Worm (Caenorhabditis elegans) whole organism, late embryonic: ENCODE measurements around the gene B0348.1.

Experiments used
- C08G9.2 ChIP-seq: sonication (generic microtip); optimal IDR thresholded peaks from 2 replicates; lab custom pipeline; 2016; ENCODE audit warnings: mild to moderate bottlenecking, missing genetic modification characterization, moderate library complexity, missing compliant biosample characterization
- F13H6.1 ChIP-seq: sonication (generic microtip); optimal IDR thresholded peaks from 2 replicates; lab custom pipeline; 2016; ENCODE audit warnings: missing genetic modification characterization, missing compliant biosample characterization
- K02D7.2 ChIP-seq: sonication (generic microtip); optimal IDR thresholded peaks from 2 replicates; lab custom pipeline; 2017; ENCODE audit warnings: mild to moderate bottlenecking, missing genetic modification characterization, missing compliant biosample characterization
- K09A11.1 ChIP-seq: sonication (generic microtip); optimal IDR thresholded peaks from 2 replicates; lab custom pipeline; 2017; ENCODE audit warnings: antibody characterized with exemption, mild to moderate bottlenecking, missing genetic modification characterization, missing compliant biosample characterization; ENCODE audit not compliant: insufficient read depth
- T23F11.4 ChIP-seq: fragments of 200-800 bp; sonication (Bioruptor generic); optimal IDR thresholded peaks from 2 replicates; lab custom pipeline; 2018; ENCODE audit warnings: mild to moderate bottlenecking, missing genetic modification characterization, missing compliant biosample characterization
- ahr-1 ChIP-seq: sonication (generic microtip); optimal IDR thresholded peaks from 2 replicates; lab custom pipeline; 2016; ENCODE audit warnings: missing genetic modification characterization, missing compliant biosample characterization
- ceh-14 ChIP-seq: sonication (generic microtip); optimal IDR thresholded peaks from 2 replicates; lab custom pipeline; 2016; ENCODE audit warnings: missing genotype, missing genetic modification characterization, missing compliant biosample characterization
- ceh-18 ChIP-seq: sonication (generic microtip); optimal IDR thresholded peaks from 2 replicates; lab custom pipeline; 2016; ENCODE audit warnings: missing genetic modification characterization, missing compliant biosample characterization
- ceh-19 ChIP-seq: fragments of 200-800 bp; sonication (Bioruptor generic); optimal IDR thresholded peaks from 2 replicates; lab custom pipeline; 2018; ENCODE audit warnings: mild to moderate bottlenecking, missing genetic modification characterization, missing compliant biosample characterization
- ceh-2 ChIP-seq: sonication (generic microtip); optimal IDR thresholded peaks from 2 replicates; lab custom pipeline; 2016; ENCODE audit warnings: missing genotype, missing genetic modification characterization, missing compliant biosample characterization
- ceh-31 ChIP-seq: sonication (generic microtip); optimal IDR thresholded peaks from 2 replicates; lab custom pipeline; 2016; ENCODE audit warnings: missing genetic modification characterization, missing compliant biosample characterization
- ceh-34 ChIP-seq: sonication (generic microtip); optimal IDR thresholded peaks from 2 replicates; lab custom pipeline; 2016; ENCODE audit warnings: mild to moderate bottlenecking, missing genetic modification characterization, missing compliant biosample characterization
- ceh-45 ChIP-seq: fragments of 200-800 bp; sonication (Bioruptor generic); IDR thresholded peaks from 2 replicates; pipeline ENCODE4 v1.3.6; 2022; ENCODE audit warnings: missing genetic modification reagents, missing genetic modification characterization, missing compliant biosample characterization
- ceh-48 ChIP-seq: sonication (generic microtip); optimal IDR thresholded peaks from 2 replicates; lab custom pipeline; 2016; ENCODE audit warnings: missing genetic modification characterization, inconsistent platforms, missing compliant biosample characterization
- ceh-6 ChIP-seq: fragments of 200-800 bp; sonication (Bioruptor generic); optimal IDR thresholded peaks from 2 replicates; lab custom pipeline; 2018; ENCODE audit warnings: mild to moderate bottlenecking, missing genetic modification characterization, missing compliant biosample characterization
- dmd-4 ChIP-seq: sonication (generic microtip); optimal IDR thresholded peaks from 2 replicates; lab custom pipeline; 2016; ENCODE audit warnings: borderline replicate concordance, missing genetic modification characterization, missing compliant biosample characterization
- dve-1 ChIP-seq: sonication (generic microtip); optimal IDR thresholded peaks from 2 replicates; lab custom pipeline; 2017; ENCODE audit warnings: antibody characterized with exemption, mild to moderate bottlenecking, missing genetic modification characterization, missing compliant biosample characterization
- elt-2 ChIP-seq: sonication (generic microtip); optimal IDR thresholded peaks from 2 replicates; lab custom pipeline; 2016; ENCODE audit warnings: missing genetic modification reagents, missing genetic modification characterization, missing compliant biosample characterization
- ets-4 ChIP-seq: sonication (generic microtip); optimal IDR thresholded peaks from 2 replicates; lab custom pipeline; 2016; ENCODE audit warnings: missing genetic modification characterization, missing compliant biosample characterization
- eyg-1 ChIP-seq: sonication (generic microtip); optimal IDR thresholded peaks from 2 replicates; lab custom pipeline; 2016; ENCODE audit warnings: missing genotype, missing genetic modification characterization, missing compliant biosample characterization
- hlh-30 ChIP-seq: sonication (generic microtip); optimal IDR thresholded peaks from 2 replicates; lab custom pipeline; 2017; ENCODE audit warnings: antibody characterized with exemption, missing genetic modification characterization, missing compliant biosample characterization; ENCODE audit not compliant: insufficient read depth
- hlh-6 ChIP-seq: sonication (generic microtip); optimal IDR thresholded peaks from 2 replicates; lab custom pipeline; 2016; ENCODE audit warnings: missing genotype, missing genetic modification characterization, missing compliant biosample characterization
- lim-6 ChIP-seq: sonication (generic microtip); optimal IDR thresholded peaks from 2 replicates; lab custom pipeline; 2016; ENCODE audit warnings: missing genetic modification characterization, missing compliant biosample characterization
- madf-2 ChIP-seq: sonication (generic microtip); optimal IDR thresholded peaks from 2 replicates; lab custom pipeline; 2017; ENCODE audit warnings: missing genetic modification characterization, missing compliant biosample characterization
- nfya-1 ChIP-seq: sonication (generic microtip); optimal IDR thresholded peaks from 2 replicates; lab custom pipeline; 2017; ENCODE audit warnings: missing genetic modification characterization, mild to moderate bottlenecking, missing compliant biosample characterization, antibody characterized with exemption, moderate library complexity
- nhr-232 ChIP-seq: sonication (generic microtip); optimal IDR thresholded peaks from 2 replicates; lab custom pipeline; 2016; ENCODE audit warnings: missing genetic modification characterization, missing compliant biosample characterization
- pag-3 ChIP-seq: sonication (generic microtip); optimal IDR thresholded peaks from 2 replicates; lab custom pipeline; 2016; ENCODE audit warnings: missing compliant biosample characterization, missing genetic modification characterization, borderline replicate concordance
- pax-1 ChIP-seq: fragments of 150-350 bp; optimal IDR thresholded peaks from 2 replicates; lab custom pipeline; 2014; ENCODE audit warnings: missing biosample characterization, missing genetic modification characterization
- pqm-1 ChIP-seq: sonication (generic microtip); optimal IDR thresholded peaks from 2 replicates; lab custom pipeline; 2016; ENCODE audit warnings: missing genetic modification characterization, missing compliant biosample characterization
- pros-1 ChIP-seq: fragments of 150-350 bp; optimal IDR thresholded peaks from 2 replicates; lab custom pipeline; 2014; ENCODE audit warnings: missing biosample characterization, missing genetic modification reagents, missing genetic modification characterization
- ref-2 ChIP-seq: sonication (generic microtip); optimal IDR thresholded peaks from 2 replicates; lab custom pipeline; 2016; ENCODE audit warnings: missing genetic modification characterization, missing compliant biosample characterization
- sdc-2 ChIP-seq: sonication (generic microtip); optimal IDR thresholded peaks from 2 replicates; lab custom pipeline; 2016; ENCODE audit warnings: missing genotype, missing genetic modification characterization, missing compliant biosample characterization
- syd-9 ChIP-seq: sonication (generic microtip); optimal IDR thresholded peaks from 2 replicates; lab custom pipeline; 2016; ENCODE audit warnings: mild to moderate bottlenecking, missing genetic modification characterization, moderate library complexity, missing compliant biosample characterization
- tbx-2 ChIP-seq: sonication (generic microtip); optimal IDR thresholded peaks from 2 replicates; lab custom pipeline; 2016; ENCODE audit warnings: missing genetic modification characterization, missing compliant biosample characterization
- ttx-3 ChIP-seq: sonication (generic microtip); optimal IDR thresholded peaks from 2 replicates; lab custom pipeline; 2016; ENCODE audit warnings: missing genetic modification reagents, missing genetic modification characterization, missing compliant biosample characterization
- unc-3 ChIP-seq, 2 experiments: fragments of 200-800 bp in 1 of 2; sonication (Bioruptor generic) in 1 of 2; sonication (generic microtip) in 1 of 2; conservative IDR thresholded peaks in 1 of 2; optimal IDR thresholded peaks in 1 of 2; 2 replicates each; pipeline versions ENCODE4 v1.3.6 to Lab custom; 2016 to 2022; ENCODE audit warnings: missing compliant biosample characterization in 2 of 2, missing genetic modification characterization in 2 of 2, missing genetic modification reagents in 1 of 2
- unc-42 ChIP-seq: sonication (generic microtip); optimal IDR thresholded peaks from 2 replicates; lab custom pipeline; 2016; ENCODE audit warnings: missing genotype, missing genetic modification characterization, missing compliant biosample characterization
- unc-55 ChIP-seq: sonication (generic microtip); optimal IDR thresholded peaks from 2 replicates; lab custom pipeline; 2017; ENCODE audit warnings: missing biosample characterization, missing genetic modification reagents, missing genetic modification characterization

B0348.1 gene

ce11 chrV:8716-9246, 39.9 kb upstream of the B0348.1 start, which contains the start of gene B0348.10:
TSS of gene B0348.10 (minus strand) at chrV:8739.
- no peak for TF ChIP-seq ceh-6 (GFP tag; lab: Kevin White, UChicago)
- peak; percentile 72 for TF ChIP-seq hlh-6 (tag; lab: Kevin White, UChicago)
- TF ChIP-seq C08G9.2 (tag; lab: Kevin White, UChicago) = peak; percentile 56
- peak; percentile 83 for TF ChIP-seq unc-42 (tag; lab: Kevin White, UChicago)
- TF ChIP-seq ref-2 = peak; percentile 83
- TF ChIP-seq ceh-18 = peak; percentile 83
- peak; percentile 90 for TF ChIP-seq ceh-48
- peak; percentile 81 for TF ChIP-seq ceh-34 (tag; lab: Kevin White, UChicago)
- TF ChIP-seq F13H6.1 (tag; lab: Kevin White, UChicago) = peak; percentile 81
- peak; percentile 35 for TF ChIP-seq ttx-3 (tag; lab: Kevin White, UChicago)
- TF ChIP-seq unc-3 (GFP tag; conservative IDR thresholded peaks at IDR 0.05; lab: Robert Waterston, UW) = no peak
- peak; percentile 38 for TF ChIP-seq unc-3 (tag; optimal IDR thresholded peaks at IDR 0.05; lab: Kevin White, UChicago)
- TF ChIP-seq ets-4 (tag; lab: Kevin White, UChicago) = peak; percentile 10
- peak; percentile 83 for TF ChIP-seq nfya-1 (tag; lab: Kevin White, UChicago)
- peak; percentile 23 for TF ChIP-seq K09A11.1 (tag; lab: Kevin White, UChicago)
- no peak for TF ChIP-seq ahr-1 (tag; lab: Kevin White, UChicago)
- peak; percentile 35 for TF ChIP-seq pag-3
- no peak for TF ChIP-seq K02D7.2
- TF ChIP-seq lim-6 (tag; lab: Kevin White, UChicago) = peak; percentile 26
- TF ChIP-seq syd-9 (tag; lab: Kevin White, UChicago) = peak; percentile 53
- TF ChIP-seq ceh-14 (tag; lab: Kevin White, UChicago) = peak; percentile 72
- TF ChIP-seq ceh-45 = no peak
- peak; percentile 32 for TF ChIP-seq dve-1 (tag; lab: Kevin White, UChicago)
- TF ChIP-seq sdc-2 (tag; lab: Kevin White, UChicago) = peak; percentile 12
- TF ChIP-seq pros-1 (tag; lab: Kevin White, UChicago) = peak; percentile 62
- no peak for TF ChIP-seq elt-2 (tag; lab: Kevin White, UChicago)
- TF ChIP-seq dmd-4 (tag; lab: Kevin White, UChicago) = peak; percentile 26
- TF ChIP-seq pax-1 (tag; lab: Kevin White, UChicago) = no peak
- TF ChIP-seq nhr-232 (tag; lab: Kevin White, UChicago) = no peak
- TF ChIP-seq madf-2 (tag; lab: Kevin White, UChicago) = peak; percentile 65
- TF ChIP-seq T23F11.4 (GFP tag; lab: Kevin White, UChicago) = no peak
- peak; percentile 22 for TF ChIP-seq unc-55
- TF ChIP-seq ceh-19 (GFP tag; lab: Kevin White, UChicago) = no peak
- TF ChIP-seq eyg-1 (tag; lab: Kevin White, UChicago) = no peak
- peak; percentile 65 for TF ChIP-seq pqm-1 (tag; lab: Kevin White, UChicago)
- peak; percentile 88 for TF ChIP-seq tbx-2 (tag; lab: Kevin White, UChicago)
- TF ChIP-seq hlh-30 (tag; lab: Kevin White, UChicago) = peak; percentile 39
- peak; percentile 9 for TF ChIP-seq ceh-2 (tag; lab: Kevin White, UChicago)
- peak; percentile 93 for TF ChIP-seq ceh-31 (tag; lab: Kevin White, UChicago)
- TF ChIP-seq, all 69 proteins: peak for 28

- peak; percentile 80 for TF ChIP-seq unc-42 (tag; lab: Kevin White, UChicago)
- TF ChIP-seq unc-3 (GFP tag; conservative IDR thresholded peaks at IDR 0.05; lab: Robert Waterston, UW) = no peak
- no peak for TF ChIP-seq unc-3 (tag; optimal IDR thresholded peaks at IDR 0.05; lab: Kevin White, UChicago)
- TF ChIP-seq, all 69 proteins: peak for 1
These were observed 37.6 kb upstream of the B0348.1 start for ce11 chrV:11158-11557.
